Fruit fly (Drosophila melanogaster): ENCODE measurements around the gene chrb.

- TF ChIP-seq CG7368 (GFP tag; optimal IDR thresholded peaks at IDR 0.05), result no peak
- no peak for TF ChIP-seq fkh (GFP tag; optimal IDR thresholded peaks at IDR 0.05)
- TF ChIP-seq Sox102F (GFP tag; optimal IDR thresholded peaks at IDR 0.05), result peak; percentile 55
- peak; percentile 68 for TF ChIP-seq CG31627 (GFP tag; optimal IDR thresholded peaks at IDR 0.05)
- peak; percentile 71 for TF ChIP-seq Hr39 (GFP tag; optimal IDR thresholded peaks at IDR 0.05)
Observed at dm6 chr3L:11533704-11534319, 46.5 kb downstream of the chrb start.
